Fruit fly (Drosophila melanogaster) whole organism, embryonic: Measurements from ENCODE around the gene Ns4.

Experiments used
- Blimp-1 ChIP-seq: fragments of 200-800 bp; sonication (Bioruptor generic); optimal IDR thresholded peaks from 3 replicates; lab custom pipeline; 2018; ENCODE audit warnings: missing biosample characterization, missing genetic modification characterization, mild to moderate bottlenecking, moderate library complexity, missing genetic modification reagents
- Bteb2 ChIP-seq: fragments of 200-800 bp; sonication (Bioruptor generic); optimal IDR thresholded peaks from 2 replicates; lab custom pipeline; 2016; ENCODE audit warnings: missing biosample characterization, missing genetic modification characterization
- CG10267 ChIP-seq: fragments of 200-800 bp; sonication (Bioruptor generic); optimal IDR thresholded peaks from 2 replicates; lab custom pipeline; 2018; ENCODE audit warnings: missing biosample characterization, mild to moderate bottlenecking, missing genetic modification characterization, moderate library complexity
- CG11696 ChIP-seq: fragments of 200-800 bp; sonication (Bioruptor generic); IDR thresholded peaks from 2 replicates; pipeline ENCODE4 v1.3.6; 2022; ENCODE audit warnings: missing biosample characterization, missing genetic modification characterization
- CG12391 ChIP-seq: fragments of 200-800 bp; sonication (Bioruptor generic); optimal IDR thresholded peaks from 3 replicates; lab custom pipeline; 2018; ENCODE audit warnings: missing biosample characterization, mild to moderate bottlenecking, missing genetic modification characterization, moderate library complexity
- CG13296 ChIP-seq: fragments of 200-800 bp; sonication (Bioruptor generic); optimal IDR thresholded peaks from 3 replicates; lab custom pipeline; 2018; ENCODE audit warnings: missing biosample characterization, mild to moderate bottlenecking, missing genetic modification characterization
- CG13424 ChIP-seq: fragments of 200-800 bp; sonication (Bioruptor generic); optimal IDR thresholded peaks from 2 replicates; lab custom pipeline; 2019; ENCODE audit warnings: missing biosample characterization, mild to moderate bottlenecking, missing genetic modification characterization, moderate library complexity
- CG17361 ChIP-seq: fragments of 200-800 bp; sonication (Bioruptor generic); IDR thresholded peaks from 3 replicates; pipeline ENCODE4 v1.3.6; 2022; ENCODE audit warnings: missing biosample characterization, missing genetic modification characterization
- CG2116 ChIP-seq: fragments of 200-800 bp; sonication (Bioruptor generic); optimal IDR thresholded peaks from 3 replicates; lab custom pipeline; 2018; ENCODE audit warnings: missing biosample characterization, mild to moderate bottlenecking, missing genetic modification characterization
- CG2120 ChIP-seq: fragments of 200-800 bp; sonication (Bioruptor generic); optimal IDR thresholded peaks from 3 replicates; lab custom pipeline; 2016; ENCODE audit warnings: missing biosample characterization, missing genetic modification characterization
- CG32772 ChIP-seq: fragments of 200-800 bp; sonication (Bioruptor generic); IDR thresholded peaks from 2 replicates; pipeline ENCODE4 v1.3.6; 2022; ENCODE audit warnings: missing biosample characterization, missing genetic modification characterization
- CG3281 ChIP-seq: fragments of 200-800 bp; sonication (Bioruptor generic); optimal IDR thresholded peaks from 3 replicates; lab custom pipeline; 2017; ENCODE audit warnings: missing biosample characterization, mild to moderate bottlenecking, missing genetic modification characterization
- CG4360 ChIP-seq: fragments of 200-800 bp; sonication (Bioruptor generic); IDR thresholded peaks from 2 replicates; pipeline ENCODE4 v1.3.6; 2022; ENCODE audit warnings: missing biosample characterization, missing genetic modification characterization
- CG5180 ChIP-seq: fragments of 200-800 bp; sonication (Bioruptor generic); optimal IDR thresholded peaks from 3 replicates; lab custom pipeline; 2017; ENCODE audit warnings: missing biosample characterization, missing genetic modification characterization, mild to moderate bottlenecking, moderate library complexity, missing genetic modification reagents
- CG6175 ChIP-seq: fragments of 200-800 bp; sonication (Bioruptor generic); IDR thresholded peaks from 3 replicates; pipeline ENCODE4 v1.3.6; 2022; ENCODE audit warnings: missing biosample characterization, missing genetic modification characterization
- CG8944 ChIP-seq: fragments of 200-800 bp; sonication (Bioruptor generic); optimal IDR thresholded peaks from 3 replicates; lab custom pipeline; 2016; ENCODE audit warnings: missing biosample characterization, missing genetic modification characterization
- CHES-1-like ChIP-seq: fragments of 200-800 bp; sonication (Bioruptor generic); optimal IDR thresholded peaks from 2 replicates; lab custom pipeline; 2016; ENCODE audit warnings: missing biosample characterization, missing genetic modification characterization
- CoRest ChIP-seq: fragments of 200-800 bp; sonication (Bioruptor generic); optimal IDR thresholded peaks from 3 replicates; lab custom pipeline; 2018; ENCODE audit warnings: missing biosample characterization, mild to moderate bottlenecking, missing genetic modification characterization, moderate library complexity
- CrebB ChIP-seq: fragments of 200-800 bp; sonication (Bioruptor generic); optimal IDR thresholded peaks from 3 replicates; lab custom pipeline; 2018; ENCODE audit warnings: missing biosample characterization, mild to moderate bottlenecking, missing genetic modification characterization
- Dbx ChIP-seq: fragments of 200-800 bp; sonication (Bioruptor generic); IDR thresholded peaks from 3 replicates; pipeline ENCODE4 v1.3.6; 2022; ENCODE audit warnings: missing biosample characterization, missing genetic modification characterization
- Drgx ChIP-seq: fragments of 200-800 bp; sonication (Bioruptor generic); IDR thresholded peaks from 2 replicates; pipeline ENCODE4 v1.3.6; 2022; ENCODE audit warnings: missing biosample characterization, missing genetic modification characterization
- Fer2 ChIP-seq: fragments of 200-800 bp; sonication (Bioruptor generic); optimal IDR thresholded peaks from 2 replicates; lab custom pipeline; 2018; ENCODE audit warnings: missing biosample characterization, mild to moderate bottlenecking, missing genetic modification characterization, moderate library complexity
- Hr78 ChIP-seq, 2 experiments: fragments of 200-800 bp in 1 of 2; fragments of >200 bp in 1 of 2; sonication (Bioruptor generic) in 1 of 2; optimal IDR thresholded peaks; 2 replicates each; lab custom pipeline; 2017 to 2019; ENCODE audit warnings: missing biosample characterization in 2 of 2, missing genetic modification characterization in 2 of 2, mild to moderate bottlenecking in 1 of 2, moderate library complexity in 1 of 2
- Hsf ChIP-seq: fragments of 200-800 bp; sonication (Bioruptor generic); optimal IDR thresholded peaks from 3 replicates; lab custom pipeline; 2016; ENCODE audit warnings: missing biosample characterization, missing genetic modification characterization
- Lhr ChIP-seq: fragments of 200-800 bp; sonication (Bioruptor generic); optimal IDR thresholded peaks from 3 replicates; lab custom pipeline; 2017; ENCODE audit warnings: mild to moderate bottlenecking, missing biosample characterization, missing genetic modification reagents, missing genetic modification characterization
- Lim3 ChIP-seq: fragments of 200-800 bp; sonication (Bioruptor generic); IDR thresholded peaks from 2 replicates; pipeline ENCODE4 v1.3.6; 2022; ENCODE audit warnings: missing biosample characterization, missing genetic modification characterization
- MTF-1 ChIP-seq: fragments of 200-800 bp; sonication (Bioruptor generic); optimal IDR thresholded peaks from 2 replicates; lab custom pipeline; 2018; ENCODE audit warnings: missing biosample characterization, mild to moderate bottlenecking, missing genetic modification characterization, borderline replicate concordance
- Max ChIP-seq: fragments of 200-800 bp; sonication (Bioruptor generic); optimal IDR thresholded peaks from 2 replicates; lab custom pipeline; 2016; ENCODE audit warnings: missing biosample characterization, mild to moderate bottlenecking, missing genetic modification characterization
- Sin3A ChIP-seq: fragments of >200 bp; optimal IDR thresholded peaks from 2 replicates; lab custom pipeline; 2018
- Taf1 ChIP-seq: fragments of 200-800 bp; sonication (Bioruptor generic); IDR thresholded peaks from 2 replicates; pipeline ENCODE4 v1.3.6; 2022; ENCODE audit warnings: missing biosample characterization, missing genetic modification characterization
- btn ChIP-seq: fragments of 200-800 bp; sonication (Bioruptor generic); optimal IDR thresholded peaks from 2 replicates; lab custom pipeline; 2016; ENCODE audit warnings: missing biosample characterization, missing genetic modification characterization
- cad ChIP-seq: fragments of >200 bp; optimal IDR thresholded peaks from 2 replicates; lab custom pipeline; 2017; ENCODE audit warnings: missing biosample characterization, missing genetic modification characterization
- cg ChIP-seq: fragments of 200-800 bp; sonication (Bioruptor generic); optimal IDR thresholded peaks from 3 replicates; lab custom pipeline; 2019; ENCODE audit warnings: missing biosample characterization, mild to moderate bottlenecking, missing genetic modification characterization, moderate library complexity
- crol ChIP-seq: fragments of 200-800 bp; sonication (Bioruptor generic); IDR thresholded peaks from 2 replicates; pipeline ENCODE4 v1.3.6; 2022; ENCODE audit warnings: missing biosample characterization, missing genetic modification characterization
- esg ChIP-seq: fragments of 200-800 bp; sonication (Bioruptor generic); conservative IDR thresholded peaks from 2 replicates; pipeline ENCODE4 v1.3.6; 2022; ENCODE audit warnings: missing biosample characterization, missing genetic modification characterization
- gt ChIP-seq: fragments of 200-800 bp; sonication (Bioruptor generic); IDR thresholded peaks from 2 replicates; pipeline ENCODE4 v1.3.6; 2022; ENCODE audit warnings: missing biosample characterization, missing genetic modification characterization
- jing ChIP-seq: fragments of 200-800 bp; sonication (Bioruptor generic); optimal IDR thresholded peaks from 2 replicates; lab custom pipeline; 2018; ENCODE audit warnings: missing biosample characterization, mild to moderate bottlenecking, missing genetic modification characterization
- kah ChIP-seq: fragments of 200-800 bp; sonication (Bioruptor generic); optimal IDR thresholded peaks from 2 replicates; lab custom pipeline; 2018; ENCODE audit warnings: missing biosample characterization, mild to moderate bottlenecking, missing genetic modification characterization
- mirr ChIP-seq: fragments of 200-800 bp; sonication (Bioruptor generic); optimal IDR thresholded peaks from 3 replicates; lab custom pipeline; 2018; ENCODE audit warnings: missing biosample characterization, mild to moderate bottlenecking, missing genetic modification characterization
- nerfin-1 ChIP-seq: fragments of 200-800 bp; sonication (Bioruptor generic); optimal IDR thresholded peaks from 3 replicates; lab custom pipeline; 2019; ENCODE audit warnings: missing biosample characterization, mild to moderate bottlenecking, missing genetic modification characterization, moderate library complexity
- otp ChIP-seq: fragments of 200-800 bp; sonication (Bioruptor generic); IDR thresholded peaks from 3 replicates; pipeline ENCODE4, ENCODE4 v1.3.6; 2022; ENCODE audit warnings: missing biosample characterization, missing genetic modification characterization
- pros ChIP-seq: fragments of 200-800 bp; sonication (Bioruptor generic); optimal IDR thresholded peaks from 3 replicates; lab custom pipeline; 2019; ENCODE audit warnings: missing biosample characterization, mild to moderate bottlenecking, missing genetic modification characterization, moderate library complexity
- psq ChIP-seq: fragments of 200-800 bp; sonication (Bioruptor generic); optimal IDR thresholded peaks from 2 replicates; lab custom pipeline; 2017; ENCODE audit warnings: missing biosample characterization, missing genetic modification characterization
- ranshi ChIP-seq: fragments of 200-800 bp; sonication (Bioruptor generic); IDR thresholded peaks from 2 replicates; pipeline ENCODE4 v1.3.6; 2022; ENCODE audit warnings: missing biosample characterization, missing genetic modification characterization
- sd ChIP-seq: fragments of 200-800 bp; sonication (Bioruptor generic); optimal IDR thresholded peaks from 3 replicates; lab custom pipeline; 2018; ENCODE audit warnings: missing biosample characterization, mild to moderate bottlenecking, missing genetic modification characterization, moderate library complexity
- sens ChIP-seq: fragments of 200-800 bp; sonication (Bioruptor generic); peaks from one replicate; lab custom pipeline; 2016; ENCODE audit warnings: missing biosample characterization, missing genetic modification characterization
- sob ChIP-seq: fragments of 200-800 bp; sonication (Bioruptor generic); IDR thresholded peaks from 2 replicates; pipeline ENCODE4 v1.3.6; 2022; ENCODE audit warnings: missing biosample characterization, missing genetic modification characterization
- tll ChIP-seq, 2 experiments: fragments of 200-800 bp in 1 of 2; fragments of >200 bp in 1 of 2; sonication (Bioruptor generic) in 1 of 2; optimal IDR thresholded peaks; 2 replicates each; lab custom pipeline; 2017 to 2019; ENCODE audit warnings: missing biosample characterization in 2 of 2, missing genetic modification characterization in 2 of 2, mild to moderate bottlenecking in 1 of 2, moderate library complexity in 1 of 2
- unpg ChIP-seq: fragments of 200-800 bp; sonication (Bioruptor generic); optimal IDR thresholded peaks from 3 replicates; lab custom pipeline; 2018; ENCODE audit warnings: missing biosample characterization, mild to moderate bottlenecking, missing genetic modification characterization, moderate library complexity
- vvl ChIP-seq: fragments of 200-800 bp; sonication (Bioruptor generic); IDR thresholded peaks from 2 replicates; pipeline ENCODE4 v1.3.6; 2022; ENCODE audit warnings: missing biosample characterization, missing genetic modification characterization

Ns4 gene

dm6 chr2L:20770242-20770769, 18.0 kb downstream of the Ns4 start, which contains the start of gene cad:
Gene cad (plus strand): TSS chr2L:20770731.
- TF ChIP-seq CG3281 (GFP tag; lab: Kevin White, UChicago) (peak; percentile 35), CoRest (tag; lab: Kevin White, UChicago) (peak; percentile 58), otp (GFP tag; lab: Robert Waterston, UW) (peak; percentile 58; the same call in 2 of the 3 replicates), jing (no peak), cad (peak; percentile 94), CG11696 (GFP tag; lab: Robert Waterston, UW) (peak; percentile 14; the same call in 1 of the 2 replicates), sd (tag; lab: Kevin White, UChicago) (peak; percentile 59), sob (GFP tag; lab: Robert Waterston, UW) (peak; percentile 57; the same call in 1 of the 2 replicates), Hsf (no peak), MTF-1 (GFP tag; lab: Kevin White, UChicago) (peak; percentile 44), crol (0 out of 2 replicates have a peak, but pooled peaks have one; percentile 39), pros (GFP tag; lab: Kevin White, UChicago) (peak; percentile 25), Lhr (GFP tag; lab: Kevin White, UChicago) (no peak), Lim3 (no peak), CG17361 (GFP tag; lab: Robert Waterston, UW) (no peak), Dbx (GFP tag; lab: Robert Waterston, UW) (no peak), CG4360 (peak; percentile 80), CrebB (tag; lab: Kevin White, UChicago) (peak; percentile 43), CG8944 (GFP tag; lab: Kevin White, UChicago) (no peak), Drgx (GFP tag; lab: Robert Waterston, UW) (peak; percentile 56; the same call in 1 of the 2 replicates), Hr78 (GFP tag; optimal IDR thresholded peaks at IDR 0.05; lab: Kevin White, UChicago) (no peak), gt (GFP tag; lab: Robert Waterston, UW) (no peak), CG12391 (peak; percentile 3), psq (peak; percentile 31), esg (no peak), CG2120 (GFP tag; lab: Kevin White, UChicago) (no peak), CG2116 (no peak), kah (GFP tag; lab: Kevin White, UChicago) (no peak), vvl (peak; percentile 75), CG10267 (tag; lab: Kevin White, UChicago) (peak; percentile 6), CG13296 (peak; percentile 13), Bteb2 (GFP tag; lab: Kevin White, UChicago) (no peak), nerfin-1 (tag; lab: Kevin White, UChicago) (peak; percentile 17), Sin3A (no peak), ranshi (GFP tag; lab: Robert Waterston, UW) (no peak; the same call in 1 of the 2 replicates), unpg (GFP tag; lab: Kevin White, UChicago) (peak; percentile 0), cg (peak; percentile 15), Blimp-1 (GFP tag; lab: Kevin White, UChicago) (no peak), CHES-1-like (GFP tag; lab: Kevin White, UChicago) (peak; percentile 7), mirr (peak; percentile 22), CG13424 (tag; lab: Kevin White, UChicago) (peak; percentile 11), tll (GFP tag; optimal IDR thresholded peaks at IDR 0.05; lab: Kevin White, UChicago) (peak; percentile 42 to 80), CG32772 (GFP tag; lab: Robert Waterston, UW) (peak; percentile 80), btn (GFP tag; lab: Kevin White, UChicago) (no peak), Taf1 (GFP tag; lab: Robert Waterston, UW) (no peak), CG6175 (0 out of 3 replicates have a peak, but pooled peaks have one; percentile 19), sens (GFP tag; lab: Kevin White, UChicago) (peak; percentile 84), Max (GFP tag; lab: Kevin White, UChicago) (no peak), Fer2 (tag; lab: Kevin White, UChicago) (no peak), CG5180 (GFP tag; lab: Kevin White, UChicago) (peak; percentile 35)
